Worm (Caenorhabditis elegans) whole organism, L4 larva: Measurements from ENCODE around the gene pgm-3.

ENCODE experiments used
- F10B5.3 ChIP-seq: sonication (generic microtip); optimal IDR thresholded peaks from 2 replicates; lab custom pipeline; 2016; ENCODE audit warnings: mild to moderate bottlenecking, missing genetic modification characterization, missing compliant biosample characterization
- F26F4.8 ChIP-seq: fragments of 200-800 bp; sonication (Bioruptor generic); conservative IDR thresholded peaks from 2 replicates; pipeline ENCODE4 v1.3.6; 2022; ENCODE audit warnings: missing genetic modification characterization, missing compliant biosample characterization
- F49E8.2 ChIP-seq: sonication (generic microtip); optimal IDR thresholded peaks from 2 replicates; lab custom pipeline; 2016; ENCODE audit warnings: missing compliant biosample characterization, mild to moderate bottlenecking, missing genetic modification characterization, borderline replicate concordance
- R02D3.7 ChIP-seq: fragments of 150-350 bp; sonication (generic microtip); optimal IDR thresholded peaks from 3 replicates; lab custom pipeline; 2014; ENCODE audit warnings: missing biosample characterization, missing genetic modification characterization
- T26A8.4 ChIP-seq: fragments of 200-800 bp; sonication (Bioruptor generic); IDR thresholded peaks from 2 replicates; pipeline ENCODE4 v1.3.6; 2022; ENCODE audit warnings: missing genetic modification characterization, missing compliant biosample characterization
- Y48G9A.11 ChIP-seq: fragments of 200-800 bp; sonication (Bioruptor generic); IDR thresholded peaks from 2 replicates; pipeline ENCODE4 v1.3.6; 2022; ENCODE audit warnings: missing genetic modification reagents, missing genetic modification characterization, missing compliant biosample characterization
- Y5F2A.4 ChIP-seq: fragments of 200-800 bp; sonication (Bioruptor generic); optimal IDR thresholded peaks from 2 replicates; lab custom pipeline; 2018; ENCODE audit warnings: mild to moderate bottlenecking, missing genetic modification characterization, missing compliant biosample characterization
- Y75B8A.6 ChIP-seq: fragments of 200-800 bp; sonication (Bioruptor generic); IDR thresholded peaks from 2 replicates; pipeline ENCODE4 v1.3.6; 2022; ENCODE audit warnings: missing genetic modification reagents, missing genetic modification characterization, missing compliant biosample characterization
- attf-4 ChIP-seq: sonication (generic microtip); optimal IDR thresholded peaks from 3 replicates; lab custom pipeline; 2017; ENCODE audit warnings: missing biosample characterization, missing genetic modification characterization
- ceh-32 ChIP-seq: sonication (generic microtip); optimal IDR thresholded peaks from 2 replicates; lab custom pipeline; 2016; ENCODE audit warnings: mild to moderate bottlenecking, missing genetic modification characterization, missing compliant biosample characterization; ENCODE audit not compliant: poor library complexity
- ces-1 ChIP-seq: fragments of 150-350 bp; sonication (generic microtip); optimal IDR thresholded peaks from 4 replicates; lab custom pipeline; 2014; ENCODE audit warnings: missing biosample characterization, missing genetic modification reagents, missing genetic modification characterization
- daf-12 ChIP-seq: fragments of 150-350 bp; optimal IDR thresholded peaks from 2 replicates; lab custom pipeline; 2014; ENCODE audit warnings: missing biosample characterization, missing genetic modification reagents, missing genetic modification characterization
- daf-8 ChIP-seq: fragments of 200-800 bp; sonication (Bioruptor generic); IDR thresholded peaks from 2 replicates; pipeline ENCODE4 v1.3.6; 2022; ENCODE audit warnings: missing genetic modification characterization, missing compliant biosample characterization
- dmd-8 ChIP-seq: fragments of 200-800 bp; sonication (Bioruptor generic); IDR thresholded peaks from 2 replicates; pipeline ENCODE4 v1.3.6; 2022; ENCODE audit warnings: missing genetic modification characterization, missing compliant biosample characterization
- dve-1 ChIP-seq: sonication (generic microtip); optimal IDR thresholded peaks from 2 replicates; lab custom pipeline; 2017; ENCODE audit warnings: antibody characterized with exemption, mild to moderate bottlenecking, missing genetic modification characterization, missing compliant biosample characterization; ENCODE audit not compliant: insufficient read depth
- fkh-10 ChIP-seq: fragments of 150-350 bp; optimal IDR thresholded peaks from 2 replicates; lab custom pipeline; 2014; ENCODE audit warnings: missing biosample characterization, missing genetic modification reagents, missing genetic modification characterization
- gei-8 ChIP-seq: fragments of 200-800 bp; sonication (Bioruptor generic); optimal IDR thresholded peaks from 2 replicates; lab custom pipeline; 2018; ENCODE audit warnings: mild to moderate bottlenecking, missing genetic modification characterization, missing compliant biosample characterization
- hif-1 ChIP-seq, 2 experiments: sonication (generic microtip); optimal IDR thresholded peaks; 2 replicates each; lab custom pipeline; 2016 to 2017; ENCODE audit warnings: missing compliant biosample characterization in 2 of 2, missing genetic modification characterization in 2 of 2, missing genetic modification reagents in 2 of 2, missing genotype in 2 of 2, mild to moderate bottlenecking in 1 of 2
- hlh-11 ChIP-seq: fragments of 200-800 bp; sonication (Bioruptor generic); optimal IDR thresholded peaks from 2 replicates; lab custom pipeline; 2018; ENCODE audit warnings: mild to moderate bottlenecking, missing genetic modification characterization, missing compliant biosample characterization
- jun-1 ChIP-seq: fragments of 150-350 bp; optimal IDR thresholded peaks from 2 replicates; lab custom pipeline; 2014; ENCODE audit warnings: missing biosample characterization, missing genetic modification reagents, missing genetic modification characterization
- lim-7 ChIP-seq: fragments of 200-800 bp; sonication (Bioruptor generic); IDR thresholded peaks from 2 replicates; pipeline ENCODE4 v1.3.6; 2022; ENCODE audit warnings: missing genetic modification characterization, missing compliant biosample characterization
- lin-1 ChIP-seq: fragments of 200-800 bp; sonication (Bioruptor generic); IDR thresholded peaks from 2 replicates; pipeline ENCODE4 v1.3.6; 2022; ENCODE audit warnings: missing genetic modification reagents, missing genetic modification characterization, missing compliant biosample characterization
- lin-13 ChIP-seq: fragments of 150-350 bp; optimal IDR thresholded peaks from 2 replicates; lab custom pipeline; 2014; ENCODE audit warnings: missing biosample characterization, missing genetic modification reagents, missing genetic modification characterization
- lin-29 ChIP-seq: fragments of 200-800 bp; sonication (Bioruptor generic); IDR thresholded peaks from 2 replicates; pipeline ENCODE4 v1.3.6; 2022; ENCODE audit warnings: missing genetic modification reagents, missing genetic modification characterization, missing compliant biosample characterization
- lin-38 ChIP-seq: fragments of 200-800 bp; sonication (Bioruptor generic); IDR thresholded peaks from 2 replicates; pipeline ENCODE4 v1.3.6; 2022; ENCODE audit warnings: missing genetic modification reagents, missing genetic modification characterization, missing compliant biosample characterization
- lin-39 ChIP-seq: fragments of 150-350 bp; optimal IDR thresholded peaks from 2 replicates; lab custom pipeline; 2014; ENCODE audit warnings: missing biosample characterization, missing genetic modification reagents, missing genetic modification characterization
- madf-5 ChIP-seq, 2 experiments: fragments of 200-800 bp; sonication (Bioruptor generic); IDR thresholded peaks; 2 replicates each; pipeline ENCODE4 v1.3.6; 2022; ENCODE audit warnings: missing compliant biosample characterization in 2 of 2, missing genetic modification characterization in 2 of 2
- mdl-1 ChIP-seq, 2 experiments: fragments of 150-350 bp in 1 of 2; sonication (generic microtip) in 1 of 2; optimal IDR thresholded peaks; 2 replicates each; lab custom pipeline; 2014 to 2017; ENCODE audit warnings: missing biosample characterization in 2 of 2, missing genetic modification characterization in 2 of 2
- mdt-29 ChIP-seq: fragments of 200-800 bp; sonication (Bioruptor generic); IDR thresholded peaks from 2 replicates; pipeline ENCODE4 v1.3.6; 2022; ENCODE audit warnings: missing genetic modification reagents, missing genetic modification characterization, missing compliant biosample characterization
- mep-1 ChIP-seq: fragments of 150-350 bp; sonication (generic microtip); optimal IDR thresholded peaks from 3 replicates; lab custom pipeline; 2014; ENCODE audit warnings: missing biosample characterization, missing genetic modification characterization
- mes-2 ChIP-seq: sonication (generic microtip); optimal IDR thresholded peaks from 2 replicates; lab custom pipeline; 2016; ENCODE audit warnings: missing genotype, mild to moderate bottlenecking, missing genetic modification characterization, missing compliant biosample characterization; ENCODE audit not compliant: poor library complexity, severe bottlenecking
- mxl-2 ChIP-seq: fragments of 200-800 bp; sonication (Bioruptor generic); conservative IDR thresholded peaks from 2 replicates; pipeline ENCODE4 v1.3.6; 2022; ENCODE audit warnings: missing genetic modification reagents, missing genetic modification characterization, missing compliant biosample characterization
- nhr-102 ChIP-seq: sonication (generic microtip); optimal IDR thresholded peaks from 2 replicates; lab custom pipeline; 2016; ENCODE audit warnings: mild to moderate bottlenecking, missing genetic modification characterization, moderate library complexity, missing compliant biosample characterization
- nhr-11 ChIP-seq: fragments of 150-350 bp; optimal IDR thresholded peaks from 2 replicates; lab custom pipeline; 2014; ENCODE audit warnings: missing biosample characterization, missing genetic modification characterization
- nhr-41 ChIP-seq: fragments of 200-800 bp; sonication (Bioruptor generic); IDR thresholded peaks from 2 replicates; pipeline ENCODE4 v1.3.6; 2022; ENCODE audit warnings: missing genetic modification reagents, missing genetic modification characterization, missing compliant biosample characterization
- nhr-6 ChIP-seq: fragments of 150-350 bp; optimal IDR thresholded peaks from 2 replicates; lab custom pipeline; 2014; ENCODE audit warnings: missing biosample characterization, missing genetic modification characterization
- nhr-77 ChIP-seq: fragments of 150-350 bp; optimal IDR thresholded peaks from 2 replicates; lab custom pipeline; 2014; ENCODE audit warnings: missing biosample characterization, missing genetic modification characterization
- php-3 ChIP-seq: fragments of 200-800 bp; sonication (Bioruptor generic); IDR thresholded peaks from 2 replicates; pipeline ENCODE4 v1.3.6; 2022; ENCODE audit warnings: missing genetic modification reagents, missing genetic modification characterization, missing compliant biosample characterization
- pqm-1 ChIP-seq: sonication (generic microtip); optimal IDR thresholded peaks from 2 replicates; lab custom pipeline; 2017; ENCODE audit warnings: missing biosample characterization, missing genetic modification characterization
- rbr-2 ChIP-seq: sonication (generic microtip); optimal IDR thresholded peaks from 2 replicates; lab custom pipeline; 2016; ENCODE audit warnings: missing genotype, missing genetic modification characterization, missing compliant biosample characterization
- set-16 ChIP-seq: fragments of 200-800 bp; sonication (Bioruptor generic); IDR thresholded peaks from 2 replicates; pipeline ENCODE4 v1.3.6; 2022; ENCODE audit warnings: missing genetic modification reagents, missing genetic modification characterization, missing compliant biosample characterization
- skn-1 ChIP-seq: fragments of 150-350 bp; optimal IDR thresholded peaks from 2 replicates; lab custom pipeline; 2014; ENCODE audit warnings: missing biosample characterization, missing genetic modification characterization
- snpc-4 ChIP-seq: fragments of 150-350 bp; optimal IDR thresholded peaks from 2 replicates; lab custom pipeline; 2014; ENCODE audit warnings: missing biosample characterization, missing genetic modification characterization
- spr-1 ChIP-seq: sonication (generic microtip); optimal IDR thresholded peaks from 2 replicates; lab custom pipeline; 2016; ENCODE audit warnings: mild to moderate bottlenecking, missing genetic modification characterization, missing compliant biosample characterization
- spr-3 ChIP-seq: fragments of 200-800 bp; sonication (Bioruptor generic); optimal IDR thresholded peaks from 2 replicates; lab custom pipeline; 2018; ENCODE audit warnings: mild to moderate bottlenecking, missing genetic modification characterization, missing compliant biosample characterization
- tag-97 ChIP-seq: fragments of 200-800 bp; sonication (Bioruptor generic); IDR thresholded peaks from 2 replicates; pipeline ENCODE4 v1.3.6; 2022; ENCODE audit warnings: missing genetic modification characterization, missing compliant biosample characterization
- tra-1 ChIP-seq: fragments of 200-800 bp; sonication (Bioruptor generic); IDR thresholded peaks from 2 replicates; pipeline ENCODE4 v1.3.6; 2022; ENCODE audit warnings: missing genetic modification reagents, missing genetic modification characterization, missing compliant biosample characterization
- ztf-11 ChIP-seq: fragments of 150-350 bp; optimal IDR thresholded peaks from 2 replicates; lab custom pipeline; 2014; ENCODE audit warnings: missing biosample characterization, missing genetic modification characterization

Gene pgm-3

ce11 chrIV:8740952-8741438, 15.5 kb downstream of the pgm-3 start, which contains the start of gene F21D5.6 (continued):
- TF ChIP-seq spr-1 (tag; lab: Kevin White, UChicago) (no peak), T26A8.4 (GFP tag; lab: Robert Waterston, UW) (peak; percentile 66; the same call in 1 of the 2 replicates), lim-7 (GFP tag; lab: Robert Waterston, UW) (no peak), nhr-11 (tag; lab: Kevin White, UChicago) (no peak), daf-12 (tag; lab: Kevin White, UChicago) (no peak), jun-1 (tag; lab: Kevin White, UChicago) (no peak), fkh-10 (GFP tag; lab: Kevin White, UChicago) (no peak), pqm-1 (tag; lab: Kevin White, UChicago) (no peak), F49E8.2 (tag; lab: Kevin White, UChicago) (no peak), tag-97 (GFP tag; lab: Robert Waterston, UW) (no peak), lin-38 (GFP tag; lab: Robert Waterston, UW) (peak; percentile 30; the same call in 1 of the 2 replicates), mep-1 (tag; lab: Kevin White, UChicago) (peak; percentile 9), mdl-1 (tag; optimal IDR thresholded peaks at IDR 0.05; lab: Kevin White, UChicago) (no peak), dmd-8 (no peak), dve-1 (peak; percentile 18), set-16 (GFP tag; lab: Robert Waterston, UW) (no peak), mdt-29 (GFP tag; lab: Robert Waterston, UW) (no peak)

ce11 chrIV:8743654-8744332, 18.3 kb downstream of the pgm-3 start, which contains the start of gene F21D5.7:
TSS of gene F21D5.7 (minus strand) at chrIV:8743704.
- no peak for TF ChIP-seq R02D3.7 (tag; lab: Kevin White, UChicago)
- TF ChIP-seq jun-1 (tag; lab: Kevin White, UChicago): no peak
- TF ChIP-seq attf-4 (tag; lab: Kevin White, UChicago): no peak
- peak; percentile 46 for TF ChIP-seq spr-1 (tag; lab: Kevin White, UChicago)
- TF ChIP-seq nhr-41: no peak
- peak; percentile 74 for TF ChIP-seq nhr-102 (tag; lab: Kevin White, UChicago)
- no peak for TF ChIP-seq lin-29 (GFP tag; lab: Robert Waterston, UW)
- TF ChIP-seq php-3 (GFP tag; lab: Robert Waterston, UW): peak; percentile 80
- TF ChIP-seq nhr-6 (tag; lab: Kevin White, UChicago): peak; percentile 46
- peak in 1 of 2 experiments; percentile 44 for TF ChIP-seq hif-1 (tag; optimal IDR thresholded peaks at IDR 0.05; lab: Kevin White, UChicago)
- no peak for TF ChIP-seq F49E8.2 (tag; lab: Kevin White, UChicago)
- TF ChIP-seq daf-12 (tag; lab: Kevin White, UChicago): no peak
- TF ChIP-seq mxl-2 (GFP tag; lab: Robert Waterston, UW): no peak
- TF ChIP-seq skn-1 (tag; lab: Kevin White, UChicago): no peak
- TF ChIP-seq lin-39 (tag; lab: Kevin White, UChicago): no peak
- TF ChIP-seq mes-2 (tag; lab: Kevin White, UChicago): peak; percentile 76
- TF ChIP-seq snpc-4: no peak
- no peak for TF ChIP-seq daf-8 (GFP tag; lab: Robert Waterston, UW)
- TF ChIP-seq rbr-2: peak; percentile 64
- TF ChIP-seq Y48G9A.11 (GFP tag; lab: Robert Waterston, UW): no peak
- no peak for TF ChIP-seq F10B5.3 (tag; lab: Kevin White, UChicago)
- no peak for TF ChIP-seq ces-1 (GFP tag; lab: Kevin White, UChicago)
- no peak for TF ChIP-seq ztf-11 (tag; lab: Kevin White, UChicago)
- TF ChIP-seq nhr-77 (tag; lab: Kevin White, UChicago): peak; percentile 58
- TF ChIP-seq tag-97 (GFP tag; lab: Robert Waterston, UW): no peak
- TF ChIP-seq tra-1: no peak
- TF ChIP-seq F26F4.8 (GFP tag; lab: Robert Waterston, UW): no peak
- peak; percentile 84 for TF ChIP-seq hlh-11
- peak; percentile 12 for TF ChIP-seq nhr-11 (tag; lab: Kevin White, UChicago)
- TF ChIP-seq madf-5 (GFP tag; IDR thresholded peaks at IDR 0.05; lab: Robert Waterston, UW): no peak
- TF ChIP-seq gei-8 (GFP tag; lab: Kevin White, UChicago): no peak
- no peak for TF ChIP-seq Y75B8A.6 (GFP tag; lab: Robert Waterston, UW)
- TF ChIP-seq Y5F2A.4: no peak
- TF ChIP-seq ceh-32 (tag; lab: Kevin White, UChicago): no peak
- TF ChIP-seq spr-3 (GFP tag; lab: Kevin White, UChicago): no peak
- no peak for TF ChIP-seq lin-1 (GFP tag; lab: Robert Waterston, UW)
- peak; percentile 35 for TF ChIP-seq lin-13 (GFP tag; lab: Kevin White, UChicago)
